Worm (Caenorhabditis elegans): Measurements from ENCODE around the gene C28C12.1.

- TF ChIP-seq dao-5 (tag; optimal IDR thresholded peaks at IDR 0.05), result no peak
- no peak for TF ChIP-seq him-1 (tag; optimal IDR thresholded peaks at IDR 0.05)
These were observed 40.8 kb downstream of the C28C12.1 start for ce11 chrIV:8542272-8542671.
